Worm (Caenorhabditis elegans) whole organism, young adult: ENCODE measurements around the gene ten-1.

Experiments used
- B0019.2 ChIP-seq: fragments of 200-800 bp; sonication (Bioruptor generic); conservative IDR thresholded peaks from 2 replicates; pipeline ENCODE4 v1.3.6; 2022; ENCODE audit warnings: missing genetic modification reagents, missing genetic modification characterization, missing compliant biosample characterization
- B0261.1 ChIP-seq: sonication (generic microtip); optimal IDR thresholded peaks from 2 replicates; lab custom pipeline; 2016; ENCODE audit warnings: mild to moderate bottlenecking, missing genetic modification characterization, moderate library complexity, missing compliant biosample characterization
- F10E7.11 ChIP-seq: sonication (generic microtip); optimal IDR thresholded peaks from 2 replicates; lab custom pipeline; 2017; ENCODE audit warnings: mild to moderate bottlenecking, missing genetic modification characterization, moderate library complexity, missing compliant biosample characterization
- F23B12.7 ChIP-seq: sonication (generic microtip); optimal IDR thresholded peaks from 2 replicates; lab custom pipeline; 2017; ENCODE audit warnings: missing genetic modification characterization, mild to moderate bottlenecking, missing compliant biosample characterization, antibody characterized with exemption, moderate library complexity; ENCODE audit not compliant: insufficient read depth
- F33H1.4 ChIP-seq: fragments of 200-800 bp; sonication (Bioruptor generic); IDR thresholded peaks from 2 replicates; pipeline ENCODE4 v1.3.6; 2022; ENCODE audit warnings: missing genetic modification reagents, missing genetic modification characterization, missing compliant biosample characterization
- F37B4.10 ChIP-seq: fragments of 200-800 bp; sonication (Bioruptor generic); IDR thresholded peaks from 2 replicates; pipeline ENCODE4 v1.3.6; 2022; ENCODE audit warnings: missing genetic modification characterization, missing compliant biosample characterization
- F55B11.4 ChIP-seq: sonication (generic microtip); optimal IDR thresholded peaks from 2 replicates; lab custom pipeline; 2016; ENCODE audit warnings: missing compliant biosample characterization, missing genetic modification characterization, borderline replicate concordance; ENCODE audit not compliant: insufficient read depth
- T07F8.4 ChIP-seq: sonication (generic microtip); optimal IDR thresholded peaks from 2 replicates; lab custom pipeline; 2016; ENCODE audit warnings: mild to moderate bottlenecking, missing genetic modification characterization, moderate library complexity, missing compliant biosample characterization
- ZK185.1 ChIP-seq: sonication (generic microtip); optimal IDR thresholded peaks from 2 replicates; lab custom pipeline; 2016; ENCODE audit warnings: mild to moderate bottlenecking, missing genetic modification characterization, missing compliant biosample characterization; ENCODE audit not compliant: poor library complexity, severe bottlenecking
- akir-1 ChIP-seq: fragments of 200-800 bp; sonication (Bioruptor generic); optimal IDR thresholded peaks from 2 replicates; lab custom pipeline; 2018; ENCODE audit warnings: mild to moderate bottlenecking, missing genetic modification characterization, moderate library complexity, missing compliant biosample characterization
- ama-1 ChIP-seq, 3 experiments: fragments of 150-350 bp in 1 of 3; sonication (generic microtip) in 2 of 3; optimal IDR thresholded peaks; 2 replicates each; lab custom pipeline; 2014 to 2018; ENCODE audit warnings: missing biosample characterization in 2 of 3, missing genetic modification characterization in 2 of 3, missing genetic modification reagents in 2 of 3
- attf-3 ChIP-seq: fragments of 200-800 bp; sonication (Bioruptor generic); conservative IDR thresholded peaks from 2 replicates; pipeline ENCODE4 v1.3.6; 2022; ENCODE audit warnings: missing genetic modification reagents, missing genetic modification characterization, missing compliant biosample characterization
- attf-5 ChIP-seq: fragments of 200-800 bp; sonication (Bioruptor generic); optimal IDR thresholded peaks from 2 replicates; lab custom pipeline; 2018; ENCODE audit warnings: mild to moderate bottlenecking, missing genetic modification characterization, missing compliant biosample characterization
- bed-1 ChIP-seq: fragments of 200-800 bp; sonication (Bioruptor generic); IDR thresholded peaks from 2 replicates; pipeline ENCODE4 v1.3.6; 2022; ENCODE audit warnings: missing genetic modification reagents, missing genetic modification characterization, missing compliant biosample characterization
- bed-2 ChIP-seq: fragments of 200-800 bp; sonication (Bioruptor generic); IDR thresholded peaks from 2 replicates; pipeline ENCODE4 v1.3.6; 2022; ENCODE audit warnings: missing genetic modification reagents, missing genetic modification characterization, missing compliant biosample characterization
- ccch-3 ChIP-seq: fragments of 200-800 bp; sonication (Bioruptor generic); optimal IDR thresholded peaks from 2 replicates; lab custom pipeline; 2018; ENCODE audit warnings: mild to moderate bottlenecking, missing genetic modification characterization, missing compliant biosample characterization
- ceh-27 ChIP-seq: fragments of 200-800 bp; sonication (Bioruptor generic); optimal IDR thresholded peaks from 2 replicates; lab custom pipeline; 2018; ENCODE audit warnings: mild to moderate bottlenecking, missing genetic modification characterization, moderate library complexity, missing compliant biosample characterization
- ceh-58 ChIP-seq: fragments of 200-800 bp; sonication (Bioruptor generic); IDR thresholded peaks from 2 replicates; pipeline ENCODE4 v1.3.6; 2022; ENCODE audit warnings: missing genetic modification characterization, missing compliant biosample characterization
- die-1 ChIP-seq: sonication (generic microtip); optimal IDR thresholded peaks from 2 replicates; lab custom pipeline; 2016; ENCODE audit warnings: missing genotype, mild to moderate bottlenecking, missing genetic modification characterization, missing compliant biosample characterization
- ekl-4 ChIP-seq: fragments of 200-800 bp; sonication (Bioruptor generic); IDR thresholded peaks from 2 replicates; pipeline ENCODE4 v1.3.6; 2022; ENCODE audit warnings: missing genetic modification reagents, missing genetic modification characterization, missing compliant biosample characterization
- gei-17 ChIP-seq: fragments of 200-800 bp; sonication (Bioruptor generic); optimal IDR thresholded peaks from 2 replicates; lab custom pipeline; 2018; ENCODE audit warnings: mild to moderate bottlenecking, missing genetic modification characterization, missing compliant biosample characterization
- hlh-12 ChIP-seq: sonication (generic microtip); optimal IDR thresholded peaks from 2 replicates; lab custom pipeline; 2016; ENCODE audit warnings: missing genetic modification characterization, missing compliant biosample characterization
- hlh-26 ChIP-seq: fragments of 200-800 bp; sonication (Bioruptor generic); conservative IDR thresholded peaks from 2 replicates; pipeline ENCODE4 v1.3.6; 2022; ENCODE audit warnings: missing genetic modification reagents, missing genetic modification characterization, missing compliant biosample characterization
- hrde-1 ChIP-seq: sonication (generic microtip); optimal IDR thresholded peaks from 2 replicates; lab custom pipeline; 2016; ENCODE audit warnings: missing genetic modification characterization, mild to moderate bottlenecking, missing compliant biosample characterization, moderate library complexity, missing genotype, missing genetic modification reagents, borderline replicate concordance
- hsf-1 ChIP-seq: fragments of 200-800 bp; sonication (Bioruptor generic); IDR thresholded peaks from 2 replicates; pipeline ENCODE4 v1.3.6; 2022; ENCODE audit warnings: missing genetic modification reagents, missing genetic modification characterization, missing compliant biosample characterization
- lag-1 ChIP-seq: fragments of 200-800 bp; sonication (Bioruptor generic); IDR thresholded peaks from 2 replicates; pipeline ENCODE4 v1.3.6; 2022; ENCODE audit warnings: missing genetic modification reagents, missing genetic modification characterization, missing compliant biosample characterization
- let-607 ChIP-seq, 2 experiments: fragments of 200-800 bp in 1 of 2; sonication (Bioruptor generic) in 1 of 2; sonication (generic microtip) in 1 of 2; optimal IDR thresholded peaks; 2 replicates each; lab custom pipeline; 2016 to 2018; ENCODE audit warnings: mild to moderate bottlenecking in 2 of 2, missing compliant biosample characterization in 2 of 2, missing genetic modification characterization in 2 of 2, moderate library complexity in 2 of 2, missing genotype in 1 of 2
- lin-35 ChIP-seq, 3 experiments: fragments of 150-350 bp in 2 of 3; sonication (generic microtip) in 1 of 3; optimal IDR thresholded peaks; 2 replicates each; lab custom pipeline; 2014 to 2018; ENCODE audit warnings: missing biosample characterization in 3 of 3, missing genetic modification characterization in 3 of 3, missing genetic modification reagents in 3 of 3
- lin-40 ChIP-seq: sonication (generic microtip); optimal IDR thresholded peaks from 2 replicates; lab custom pipeline; 2016; ENCODE audit warnings: missing genetic modification characterization, mild to moderate bottlenecking, missing compliant biosample characterization, missing genotype, missing genetic modification reagents
- lsl-1 ChIP-seq: fragments of 200-800 bp; sonication (Bioruptor generic); optimal IDR thresholded peaks from 2 replicates; lab custom pipeline; 2018; ENCODE audit warnings: mild to moderate bottlenecking, missing genetic modification characterization, moderate library complexity, missing compliant biosample characterization
- madf-10 ChIP-seq: sonication (generic microtip); optimal IDR thresholded peaks from 2 replicates; lab custom pipeline; 2016; ENCODE audit warnings: mild to moderate bottlenecking, missing genetic modification characterization, missing compliant biosample characterization
- mes-4 ChIP-seq: sonication (generic microtip); optimal IDR thresholded peaks from 2 replicates; lab custom pipeline; 2016; ENCODE audit warnings: missing genotype, missing genetic modification characterization, missing compliant biosample characterization
- nfyb-1 ChIP-seq: fragments of 200-800 bp; sonication (Bioruptor generic); IDR thresholded peaks from 2 replicates; pipeline ENCODE4 v1.3.6; 2022; ENCODE audit warnings: missing genetic modification reagents, missing genetic modification characterization, missing compliant biosample characterization
- nhr-120 ChIP-seq: fragments of 200-800 bp; sonication (Bioruptor generic); IDR thresholded peaks from 2 replicates; pipeline ENCODE4 v1.3.6; 2022; ENCODE audit warnings: missing genetic modification characterization, missing compliant biosample characterization
- nhr-80 ChIP-seq: sonication (generic microtip); optimal IDR thresholded peaks from 2 replicates; lab custom pipeline; 2016; ENCODE audit warnings: missing genetic modification characterization, missing compliant biosample characterization
- nhr-90 ChIP-seq: sonication (generic microtip); optimal IDR thresholded peaks from 2 replicates; lab custom pipeline; 2016; ENCODE audit warnings: missing genotype, mild to moderate bottlenecking, missing genetic modification characterization, missing compliant biosample characterization
- pha-4 ChIP-seq: fragments of 150-350 bp; sonication (generic microtip); optimal IDR thresholded peaks from 2 replicates; lab custom pipeline; 2014; ENCODE audit warnings: missing biosample characterization, missing genetic modification reagents, missing genetic modification characterization
- rcor-1 ChIP-seq: fragments of 200-800 bp; sonication (Bioruptor generic); IDR thresholded peaks from 2 replicates; pipeline ENCODE4 v1.3.6; 2022; ENCODE audit warnings: missing genetic modification reagents, missing genetic modification characterization, missing compliant biosample characterization
- snpc-1.1 ChIP-seq: sonication (generic microtip); optimal IDR thresholded peaks from 2 replicates; lab custom pipeline; 2017; ENCODE audit warnings: missing genetic modification characterization, mild to moderate bottlenecking, missing compliant biosample characterization, antibody characterized with exemption, moderate library complexity, missing genotype, missing genetic modification reagents; ENCODE audit not compliant: insufficient read depth
- snpc-1.3 ChIP-seq: sonication (generic microtip); optimal IDR thresholded peaks from 2 replicates; lab custom pipeline; 2017; ENCODE audit warnings: missing genetic modification characterization, mild to moderate bottlenecking, missing compliant biosample characterization, antibody characterized with exemption, moderate library complexity, missing genotype, missing genetic modification reagents; ENCODE audit not compliant: insufficient read depth
- snpc-4 ChIP-seq, 5 experiments: fragments of 150-350 bp in 1 of 5; sonication (generic microtip) in 4 of 5; optimal IDR thresholded peaks; 2 replicates each; lab custom pipeline; 2014 to 2018; ENCODE audit warnings: missing genetic modification characterization in 5 of 5, missing biosample characterization in 3 of 5, antibody characterized with exemption in 2 of 5, mild to moderate bottlenecking in 2 of 5, missing compliant biosample characterization in 2 of 5, missing genotype in 2 of 5, moderate library complexity in 2 of 5, missing genetic modification reagents in 1 of 5
- somi-1 ChIP-seq: fragments of 200-800 bp; sonication (Bioruptor generic); optimal IDR thresholded peaks from 2 replicates; lab custom pipeline; 2018; ENCODE audit warnings: mild to moderate bottlenecking, missing genetic modification characterization, missing compliant biosample characterization
- sptf-2 ChIP-seq: fragments of 200-800 bp; sonication (Bioruptor generic); optimal IDR thresholded peaks from 2 replicates; lab custom pipeline; 2018; ENCODE audit warnings: mild to moderate bottlenecking, missing genetic modification characterization, missing compliant biosample characterization
- zfh-2 ChIP-seq: fragments of 200-800 bp; sonication (Bioruptor generic); conservative IDR thresholded peaks from 2 replicates; pipeline ENCODE4 v1.3.6; 2022; ENCODE audit warnings: missing genetic modification reagents, missing genetic modification characterization, missing compliant biosample characterization
- ztf-26 ChIP-seq: sonication (generic microtip); optimal IDR thresholded peaks from 2 replicates; lab custom pipeline; 2017; ENCODE audit warnings: missing genetic modification characterization, missing compliant biosample characterization
- ztf-3 ChIP-seq: fragments of 200-800 bp; sonication (Bioruptor generic); optimal IDR thresholded peaks from 2 replicates; lab custom pipeline; 2018; ENCODE audit warnings: mild to moderate bottlenecking, missing genetic modification characterization, missing compliant biosample characterization

The ten-1 gene

DNA sequence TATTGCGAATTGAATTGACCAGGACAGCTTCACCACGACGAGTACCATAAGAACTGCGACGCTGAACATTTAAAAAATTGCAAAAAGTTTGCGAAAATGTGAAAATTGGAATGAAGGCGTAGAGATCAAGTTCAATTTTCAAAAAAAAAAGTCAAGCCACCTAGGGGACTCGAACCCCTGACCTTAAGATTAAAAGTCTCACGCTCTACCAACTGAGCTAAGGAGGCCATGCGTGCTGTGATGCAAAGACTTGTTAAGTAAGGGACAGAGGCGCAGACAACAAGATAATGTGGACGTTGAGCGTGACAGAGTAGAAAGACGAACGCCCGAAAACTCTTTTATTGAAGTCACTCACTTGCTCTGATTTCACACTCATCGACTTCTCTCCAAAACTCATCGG lies 66.8 kb downstream of the ten-1 start (continued):
- peak; percentile 76 for TF ChIP-seq rcor-1 (GFP tag; lab: Robert Waterston, UW)
- TF ChIP-seq lin-40 (tag; lab: Kevin White, UChicago): peak; percentile 21
- peak; percentile 64 for TF ChIP-seq attf-3 (GFP tag; lab: Robert Waterston, UW)
- 0 out of 2 replicates have a peak, but pooled peaks have one; percentile 62 for TF ChIP-seq lag-1
- peak; percentile 81 for TF ChIP-seq nfyb-1
- peak in 1 of 3 experiments; percentile 60 for TF ChIP-seq lin-35 (GFP tag; optimal IDR thresholded peaks at IDR 0.05; lab: Kevin White, UChicago)
- peak; percentile 67 for TF ChIP-seq attf-5 (GFP tag; lab: Kevin White, UChicago)
- TF ChIP-seq F37B4.10 (GFP tag; lab: Robert Waterston, UW): 0 out of 2 replicates have a peak, but pooled peaks have one; percentile 62
- TF ChIP-seq nhr-120 (GFP tag; lab: Robert Waterston, UW): 0 out of 2 replicates have a peak, but pooled peaks have one; percentile 40
- peak; percentile 37; the same call in 1 of the 2 replicates for TF ChIP-seq F33H1.4 (GFP tag; lab: Robert Waterston, UW)
- no peak for TF ChIP-seq bed-1 (GFP tag; lab: Robert Waterston, UW)
- TF ChIP-seq ztf-26 (tag; lab: Kevin White, UChicago): peak; percentile 41
- TF ChIP-seq T07F8.4 (tag; lab: Kevin White, UChicago): no peak
- peak; percentile 6 for TF ChIP-seq akir-1 (GFP tag; lab: Kevin White, UChicago)
- TF ChIP-seq let-607 (tag; optimal IDR thresholded peaks at IDR 0.05; lab: Kevin White, UChicago): peak; percentile 6 to 38
- TF ChIP-seq F23B12.7 (tag; lab: Kevin White, UChicago): peak; percentile 92
- TF ChIP-seq hlh-12: no peak
- TF ChIP-seq snpc-1.3 (tag; lab: Kevin White, UChicago): peak; percentile 54
- TF ChIP-seq madf-10 (tag; lab: Kevin White, UChicago): peak; percentile 57
- no peak for TF ChIP-seq ccch-3
- no peak for TF ChIP-seq sptf-2 (GFP tag; lab: Kevin White, UChicago)
- no peak for TF ChIP-seq ama-1 (optimal IDR thresholded peaks at IDR 0.05; lab: Kevin White, UChicago)
- peak in 1 of 2 experiments; percentile 89 for TF ChIP-seq ama-1 (GFP tag; optimal IDR thresholded peaks at IDR 0.05; lab: Kevin White, UChicago)
- TF ChIP-seq snpc-4 (GFP tag; optimal IDR thresholded peaks at IDR 0.05; lab: Kevin White, UChicago): peak; percentile 61
- peak in 1 of 4 experiments; percentile 54 for TF ChIP-seq snpc-4 (tag; optimal IDR thresholded peaks at IDR 0.05; lab: Kevin White, UChicago)
- TF ChIP-seq ceh-58: no peak
- no peak for TF ChIP-seq F55B11.4 (tag; lab: Kevin White, UChicago)
- TF ChIP-seq ceh-27 (GFP tag; lab: Kevin White, UChicago): no peak
- peak; percentile 26 for TF ChIP-seq somi-1 (GFP tag; lab: Kevin White, UChicago)
- peak; percentile 85 for TF ChIP-seq hrde-1 (tag; lab: Kevin White, UChicago)
- peak; percentile 40 for TF ChIP-seq snpc-1.1 (tag; lab: Kevin White, UChicago)
- TF ChIP-seq B0261.1: peak; percentile 95
- TF ChIP-seq hlh-26: no peak
- TF ChIP-seq lsl-1 (GFP tag; lab: Kevin White, UChicago): peak; percentile 39
- peak; percentile 64 for TF ChIP-seq ekl-4 (GFP tag; lab: Robert Waterston, UW)
- TF ChIP-seq gei-17 (GFP tag; lab: Kevin White, UChicago): no peak
- no peak for TF ChIP-seq B0019.2 (GFP tag; lab: Robert Waterston, UW)
- TF ChIP-seq nhr-90: peak; percentile 86
- TF ChIP-seq nhr-80 (tag; lab: Kevin White, UChicago): peak; percentile 8
- peak; percentile 62 for TF ChIP-seq mes-4
- TF ChIP-seq zfh-2 (GFP tag; lab: Robert Waterston, UW): no peak
- TF ChIP-seq ZK185.1 (tag; lab: Kevin White, UChicago): peak; percentile 75
- peak; percentile 93 for TF ChIP-seq die-1 (tag; lab: Kevin White, UChicago)
- TF ChIP-seq ztf-3 (GFP tag; lab: Kevin White, UChicago): no peak
- peak; percentile 64; the same call in 1 of the 2 replicates for TF ChIP-seq hsf-1 (GFP tag; lab: Robert Waterston, UW)
- no peak for TF ChIP-seq bed-2
- TF ChIP-seq F10E7.11 (tag; lab: Kevin White, UChicago): no peak
- no peak for TF ChIP-seq pha-4 (tag; lab: Kevin White, UChicago)
